Fruit fly (Drosophila melanogaster): Measurements from ENCODE around the gene eff.

DNA sequence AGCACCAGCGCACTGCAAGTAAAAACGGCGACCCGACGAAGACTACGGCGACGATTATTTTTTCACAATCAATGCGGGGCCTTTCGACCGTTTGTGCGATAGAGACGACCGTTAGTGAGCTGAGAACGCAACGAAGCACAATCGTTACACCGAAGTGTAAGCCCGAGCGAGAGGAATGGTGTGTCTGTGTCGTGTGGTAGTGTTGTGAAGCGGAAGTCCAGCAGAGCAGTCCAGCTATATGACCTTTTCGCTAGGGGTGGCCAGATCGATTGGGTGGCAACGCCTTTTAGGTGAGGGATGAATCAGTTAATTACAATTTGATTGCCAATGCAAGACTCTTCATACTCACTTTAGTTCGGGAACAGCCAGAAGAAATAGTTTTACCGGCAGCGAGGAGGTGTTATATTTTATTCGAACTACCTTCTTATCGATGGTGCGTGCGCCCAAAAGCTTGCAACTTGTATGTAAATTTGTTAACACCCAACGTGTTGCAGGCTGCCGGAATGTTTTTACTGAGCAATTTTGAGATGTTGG lies 394 bp downstream of the eff start:
- TF ChIP-seq CTCF (optimal IDR thresholded peaks at IDR 0.05) (peak; percentile 30 to 48), CG8478 (optimal IDR thresholded peaks at IDR 0.05) (no peak)
